Worm (Caenorhabditis elegans) whole organism, L2 larva: Measurements from ENCODE around the gene C34C12.9.

Experiments
- ceh-82 ChIP-seq: fragments of 150-350 bp; optimal IDR thresholded peaks from 2 replicates; lab custom pipeline; 2014; ENCODE audit warnings: missing biosample characterization, missing genetic modification characterization
- dmd-4 ChIP-seq: sonication (generic microtip); optimal IDR thresholded peaks from 2 replicates; lab custom pipeline; 2017; ENCODE audit warnings: missing biosample characterization, missing genetic modification characterization
- elt-1 ChIP-seq: fragments of 150-350 bp; optimal IDR thresholded peaks from 2 replicates; lab custom pipeline; 2014; ENCODE audit warnings: missing biosample characterization, missing genetic modification characterization
- elt-3 ChIP-seq: sonication (generic microtip); optimal IDR thresholded peaks from 2 replicates; lab custom pipeline; 2017; ENCODE audit warnings: missing biosample characterization, missing genetic modification characterization
- lin-13 ChIP-seq: fragments of 150-350 bp; optimal IDR thresholded peaks from 2 replicates; lab custom pipeline; 2014; ENCODE audit warnings: missing biosample characterization, missing genetic modification reagents, missing genetic modification characterization
- lin-39 ChIP-seq: fragments of 150-350 bp; optimal IDR thresholded peaks from 2 replicates; lab custom pipeline; 2014; ENCODE audit warnings: missing biosample characterization, missing genetic modification reagents, missing genetic modification characterization
- lsy-2 ChIP-seq, 2 experiments: fragments of 150-350 bp in 1 of 2; sonication (generic microtip) in 1 of 2; optimal IDR thresholded peaks; 2 replicates each; lab custom pipeline; 2014 to 2017; ENCODE audit warnings: missing biosample characterization in 2 of 2, missing genetic modification characterization in 2 of 2
- nhr-11 ChIP-seq: fragments of 150-350 bp; optimal IDR thresholded peaks from 2 replicates; lab custom pipeline; 2014; ENCODE audit warnings: missing biosample characterization, missing genetic modification characterization
- nhr-12 ChIP-seq: fragments of 150-350 bp; optimal IDR thresholded peaks from 2 replicates; lab custom pipeline; 2014; ENCODE audit warnings: missing biosample characterization, missing genetic modification characterization
- nhr-21 ChIP-seq: fragments of 150-350 bp; optimal IDR thresholded peaks from 2 replicates; lab custom pipeline; 2014; ENCODE audit warnings: missing biosample characterization, missing genetic modification characterization
- nhr-23 ChIP-seq: fragments of 150-350 bp; optimal IDR thresholded peaks from 2 replicates; lab custom pipeline; 2014; ENCODE audit warnings: missing biosample characterization, missing genetic modification reagents, missing genetic modification characterization
- nhr-25 ChIP-seq: fragments of 150-350 bp; sonication (generic microtip); optimal IDR thresholded peaks from 3 replicates; lab custom pipeline; 2014; ENCODE audit warnings: missing biosample characterization, missing genetic modification characterization
- unc-39 ChIP-seq: fragments of 150-350 bp; optimal IDR thresholded peaks from 2 replicates; lab custom pipeline; 2014; ENCODE audit warnings: missing biosample characterization, missing genetic modification characterization
- ztf-4 ChIP-seq: fragments of 150-350 bp; optimal IDR thresholded peaks from 2 replicates; lab custom pipeline; 2014; ENCODE audit warnings: missing biosample characterization, missing genetic modification characterization

DNA sequence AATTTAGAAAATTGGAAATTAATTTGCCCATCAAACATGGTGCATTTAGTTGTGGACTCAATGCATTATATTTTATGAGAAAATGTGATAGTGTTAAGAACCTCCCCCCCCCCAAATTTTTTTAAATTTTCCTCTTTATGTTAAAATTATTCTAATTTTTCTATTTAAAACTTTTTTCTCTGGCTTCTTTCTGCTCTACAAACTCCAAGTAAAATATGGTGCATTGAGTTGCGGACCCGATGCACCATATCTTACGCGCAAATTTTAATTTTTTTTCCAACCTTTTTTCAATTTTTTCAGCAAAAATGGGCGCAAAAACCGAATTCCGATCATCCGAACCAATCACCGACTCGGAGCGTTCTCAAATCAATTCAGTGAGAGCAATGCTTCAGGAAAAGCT lies 7.0 kb upstream of the C34C12.9 start, which contains the start of gene C34C12.6:
- TF ChIP-seq nhr-12 (tag; lab: Kevin White, UChicago): no peak
- TF ChIP-seq lin-39 (tag; lab: Kevin White, UChicago): no peak
- TF ChIP-seq nhr-23 (tag; lab: Kevin White, UChicago): no peak
- TF ChIP-seq nhr-25 (tag; lab: Kevin White, UChicago): no peak
- TF ChIP-seq ztf-4 (tag; lab: Kevin White, UChicago): no peak
- TF ChIP-seq nhr-11 (tag; lab: Kevin White, UChicago): no peak
- TF ChIP-seq lin-13: no peak
- TF ChIP-seq lsy-2 (tag; optimal IDR thresholded peaks at IDR 0.05; lab: Kevin White, UChicago): no peak
- no peak for TF ChIP-seq ceh-82
- TF ChIP-seq elt-3 (tag; lab: Kevin White, UChicago): no peak
- TF ChIP-seq nhr-21 (tag; lab: Kevin White, UChicago): no peak
- no peak for TF ChIP-seq elt-1
- no peak for TF ChIP-seq unc-39 (tag; lab: Kevin White, UChicago)
- no peak for TF ChIP-seq dmd-4 (tag; lab: Kevin White, UChicago)
